Worm (Caenorhabditis elegans): ENCODE results near the gene nlp-70.

nlp-70 gene

DNA sequence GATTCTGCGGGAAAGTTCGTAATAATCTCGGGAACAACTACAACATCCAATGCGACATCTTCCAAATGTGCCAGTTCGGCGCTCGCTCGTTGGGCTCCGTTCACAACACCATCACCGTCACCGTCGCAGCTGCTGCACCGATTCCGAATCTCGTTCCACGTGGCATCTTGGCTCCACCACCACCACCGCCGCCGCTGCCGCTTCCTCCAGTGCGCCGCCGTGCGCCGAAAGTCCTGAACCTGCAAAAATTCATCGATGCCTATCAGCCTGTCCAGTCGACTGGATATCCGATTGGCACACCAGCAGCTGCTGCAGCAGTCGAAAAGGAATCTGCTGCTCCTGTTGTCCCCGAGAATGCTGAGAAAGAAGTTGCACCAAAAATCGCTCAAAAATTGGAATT, 25.7 kb upstream of the nlp-70 start:
- TF ChIP-seq snpc-4 (tag; optimal IDR thresholded peaks at IDR 0.05) (no peak), egl-27 (tag; optimal IDR thresholded peaks at IDR 0.05) (no peak), elt-3 (tag; optimal IDR thresholded peaks at IDR 0.05) (no peak), nhr-11 (tag; optimal IDR thresholded peaks at IDR 0.05) (no peak), nhr-43 (tag; optimal IDR thresholded peaks at IDR 0.05; ENCODE audit: poor library complexity, severe bottlenecking) (no peak), ceh-9 (tag; optimal IDR thresholded peaks at IDR 0.05) (no peak), nhr-25 (tag; optimal IDR thresholded peaks at IDR 0.05) (no peak), pha-4 (tag; optimal IDR thresholded peaks at IDR 0.05) (no peak), ama-1 (optimal IDR thresholded peaks at IDR 0.05) (no peak), jun-1 (tag; optimal IDR thresholded peaks at IDR 0.05) (no peak), pqm-1 (tag; optimal IDR thresholded peaks at IDR 0.05) (no peak), R02D3.7 (tag; optimal IDR thresholded peaks at IDR 0.05) (no peak), daf-12 (tag; optimal IDR thresholded peaks at IDR 0.05) (no peak), elt-2 (tag; optimal IDR thresholded peaks at IDR 0.05) (no peak), nhr-237 (tag; optimal IDR thresholded peaks at IDR 0.05) (no peak), nhr-77 (tag; optimal IDR thresholded peaks at IDR 0.05) (no peak), nhr-67 (tag; optimal IDR thresholded peaks at IDR 0.05) (no peak), nhr-12 (tag; optimal IDR thresholded peaks at IDR 0.05) (no peak), aly-2 (tag; optimal IDR thresholded peaks at IDR 0.05) (no peak)

DNA sequence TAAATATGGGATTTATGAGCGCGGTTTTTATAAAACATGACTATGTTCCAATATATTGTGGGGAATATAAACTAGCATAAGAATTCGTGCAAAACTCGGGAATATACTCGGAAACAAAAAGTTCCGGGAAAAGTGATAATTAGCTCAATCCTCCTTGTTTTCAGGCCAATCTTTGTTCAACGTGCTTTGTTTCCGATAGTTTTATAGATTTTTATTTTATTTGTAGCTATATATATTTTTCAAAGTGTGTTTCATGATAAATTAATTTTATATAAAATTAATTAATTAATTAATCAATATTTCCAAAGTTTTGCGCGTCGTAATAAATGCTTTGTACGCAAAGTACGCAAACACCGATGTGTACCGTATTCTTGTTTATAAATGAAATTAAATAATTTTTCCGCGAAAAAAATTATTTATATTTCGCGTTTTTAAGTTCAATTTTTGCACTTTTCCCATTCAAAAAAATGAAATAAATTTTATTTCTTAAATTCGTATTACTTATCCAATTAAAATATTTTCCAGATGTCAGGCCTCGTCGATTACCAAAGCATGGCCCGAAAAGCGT, 24.8 kb upstream of the nlp-70 start, which contains the start of gene F33E11.2:
TSS of gene F33E11.2 (plus strand) at position 524 of the 568 bp plus-strand sequence.
- TF ChIP-seq aly-2 (tag; optimal IDR thresholded peaks at IDR 0.05), result no peak

DNA sequence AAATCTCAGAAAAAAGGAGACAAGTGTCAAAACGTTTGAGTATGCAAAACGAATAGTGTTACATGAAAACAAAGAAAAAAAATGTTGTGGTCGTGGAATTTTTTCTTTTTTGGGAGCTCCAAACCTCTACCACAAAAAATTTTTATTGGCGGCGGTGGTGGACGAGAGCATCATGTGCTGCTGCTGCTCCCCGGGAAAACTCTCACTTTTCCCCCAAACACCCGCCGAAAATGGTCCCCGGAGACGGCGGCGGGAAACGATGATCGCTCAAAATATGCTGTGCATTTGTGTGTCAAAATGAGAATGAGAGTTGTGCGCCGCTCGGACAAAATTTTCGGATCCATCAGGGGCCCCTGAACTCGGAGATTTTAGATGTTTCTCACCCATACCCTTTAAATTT, 23.1 kb upstream of the nlp-70 start:
- TF ChIP-seq lin-15B (tag; optimal IDR thresholded peaks at IDR 0.05) (no peak), nhr-43 (tag; optimal IDR thresholded peaks at IDR 0.05; ENCODE audit: poor library complexity, severe bottlenecking) (no peak), snpc-4 (tag; optimal IDR thresholded peaks at IDR 0.05) (no peak), unc-62 (GFP tag; optimal IDR thresholded peaks at IDR 0.05) (no peak), egl-5 (tag; optimal IDR thresholded peaks at IDR 0.05) (no peak), R02D3.7 (tag; optimal IDR thresholded peaks at IDR 0.05) (no peak), nhr-12 (tag; optimal IDR thresholded peaks at IDR 0.05) (no peak), nhr-11 (tag; optimal IDR thresholded peaks at IDR 0.05) (no peak), jun-1 (tag; optimal IDR thresholded peaks at IDR 0.05) (no peak), aly-2 (tag; optimal IDR thresholded peaks at IDR 0.05) (no peak), pqm-1 (tag; optimal IDR thresholded peaks at IDR 0.05) (no peak), ceh-28 (tag; optimal IDR thresholded peaks at IDR 0.05) (no peak), lsy-12 (tag; optimal IDR thresholded peaks at IDR 0.05) (no peak)

DNA sequence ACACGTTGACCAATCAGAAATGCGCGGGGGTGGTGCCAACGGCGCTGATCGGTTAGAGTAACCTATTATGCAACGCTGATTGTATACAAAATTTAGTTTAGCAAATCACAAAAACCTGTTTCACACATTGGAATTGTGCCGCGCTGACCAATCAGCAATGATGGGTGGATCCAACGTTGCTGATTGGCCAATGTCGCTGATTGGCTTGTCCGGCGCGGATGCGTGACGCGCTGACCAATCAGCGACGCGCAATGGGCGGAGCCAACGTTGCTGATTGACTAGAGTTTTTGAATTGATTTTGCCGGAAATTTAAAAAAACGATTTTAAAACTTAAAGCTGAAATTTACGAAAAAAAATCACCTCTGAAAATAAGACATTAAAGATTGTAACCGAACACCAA, 12.6 kb upstream of the nlp-70 start:
- peak; percentile 89 for TF ChIP-seq nfya-1 (tag; optimal IDR thresholded peaks at IDR 0.05; ENCODE audit: insufficient read depth)
- no peak for TF ChIP-seq eor-1 (tag; optimal IDR thresholded peaks at IDR 0.05)

DNA sequence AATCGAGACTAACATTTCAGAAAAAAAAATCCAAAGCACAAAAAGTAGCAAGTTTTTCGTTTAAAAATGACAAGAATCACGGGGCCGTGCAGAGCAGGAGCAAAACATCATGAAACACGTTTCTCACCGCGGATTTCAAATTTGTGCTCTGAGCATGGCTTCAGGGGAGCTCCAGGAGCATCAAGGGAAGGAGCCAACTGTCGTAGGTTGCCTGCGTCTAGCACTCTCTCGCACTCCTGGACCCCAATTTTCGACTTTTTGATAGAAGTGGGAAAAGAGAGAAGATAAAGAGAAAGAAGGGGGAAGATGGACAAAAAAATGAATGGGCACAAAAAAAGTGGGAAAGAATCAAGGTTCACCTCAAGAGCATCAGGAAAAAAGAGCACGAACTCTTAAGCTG, 12.1 kb upstream of the nlp-70 start:
- TF ChIP-seq unc-62 (GFP tag; optimal IDR thresholded peaks at IDR 0.05) (no peak), nhr-28 (tag; optimal IDR thresholded peaks at IDR 0.05) (no peak), daf-12 (tag; optimal IDR thresholded peaks at IDR 0.05) (no peak), snpc-4 (tag; optimal IDR thresholded peaks at IDR 0.05) (no peak), ztf-4 (tag; optimal IDR thresholded peaks at IDR 0.05) (no peak), jun-1 (tag; optimal IDR thresholded peaks at IDR 0.05) (no peak), egl-5 (tag; optimal IDR thresholded peaks at IDR 0.05) (no peak), ceh-82 (tag; optimal IDR thresholded peaks at IDR 0.05) (no peak), ama-1 (optimal IDR thresholded peaks at IDR 0.05) (no peak), tbx-2 (tag; optimal IDR thresholded peaks at IDR 0.05) (no peak), nhr-67 (tag; optimal IDR thresholded peaks at IDR 0.05) (no peak), nhr-11 (tag; optimal IDR thresholded peaks at IDR 0.05) (no peak), ztf-11 (tag; optimal IDR thresholded peaks at IDR 0.05) (no peak), pha-4 (tag; optimal IDR thresholded peaks at IDR 0.05) (no peak), nhr-25 (tag; optimal IDR thresholded peaks at IDR 0.05) (no peak), ZK546.5 (tag; optimal IDR thresholded peaks at IDR 0.05) (no peak)

DNA sequence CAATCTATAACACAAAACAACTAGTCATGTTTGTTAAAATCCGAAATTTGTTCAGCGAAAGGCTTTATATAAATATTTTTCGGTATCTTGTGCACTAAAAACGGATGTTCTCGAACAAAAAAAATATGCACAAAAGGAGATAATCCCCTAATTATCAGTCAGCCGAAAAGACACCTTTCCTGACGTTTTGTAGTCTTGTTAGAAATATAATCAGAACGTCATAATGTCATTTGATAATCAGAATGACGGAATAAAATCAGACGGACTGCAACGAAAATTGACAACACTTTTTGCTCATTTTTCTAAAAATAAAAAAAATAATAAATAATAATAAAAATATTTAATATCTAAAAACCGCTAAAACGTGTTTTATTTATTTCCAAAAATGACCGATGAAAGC, 11.2 kb upstream of the nlp-70 start:
- TF ChIP-seq egl-27 (tag; optimal IDR thresholded peaks at IDR 0.05) (no peak), nhr-43 (tag; optimal IDR thresholded peaks at IDR 0.05; ENCODE audit: poor library complexity, severe bottlenecking) (no peak), jun-1 (tag; optimal IDR thresholded peaks at IDR 0.05) (no peak), nhr-76 (tag; optimal IDR thresholded peaks at IDR 0.05) (no peak), unc-62 (GFP tag; optimal IDR thresholded peaks at IDR 0.05) (no peak), nhr-23 (tag; optimal IDR thresholded peaks at IDR 0.05) (no peak), egl-5 (tag; optimal IDR thresholded peaks at IDR 0.05) (no peak), aly-2 (tag; optimal IDR thresholded peaks at IDR 0.05) (no peak), ztf-11 (tag; optimal IDR thresholded peaks at IDR 0.05) (no peak), lin-39 (tag; optimal IDR thresholded peaks at IDR 0.05) (no peak)
